Worm (Caenorhabditis elegans): ENCODE data around the gene gasr-8.

ce11 chrV:14728754-14729153 lies 39.8 kb downstream of the gasr-8 start, which contains the start of gene Y50E8A.2:
- no peak for TF ChIP-seq attf-5 (GFP tag; optimal IDR thresholded peaks at IDR 0.05)
- TF ChIP-seq B0336.3 (GFP tag; IDR thresholded peaks at IDR 0.05): no peak
- TF ChIP-seq hmg-20 (GFP tag; IDR thresholded peaks at IDR 0.05): no peak
- TF ChIP-seq F10E7.11 (tag; optimal IDR thresholded peaks at IDR 0.05): no peak
